Worm (Caenorhabditis elegans) whole organism, midembryonic: ENCODE measurements around the gene lips-13.

ENCODE experiments used
- T22C8.4 ChIP-seq: fragments of 200-800 bp; sonication (Bioruptor generic); IDR thresholded peaks from 2 replicates; pipeline ENCODE4 v1.3.6; 2022; ENCODE audit warnings: missing genetic modification characterization, missing compliant biosample characterization
- cog-1 ChIP-seq: sonication (generic microtip); optimal IDR thresholded peaks from 2 replicates; lab custom pipeline; 2016; ENCODE audit warnings: missing genetic modification characterization, missing compliant biosample characterization
- flt-1 ChIP-seq: fragments of 200-800 bp; sonication (Bioruptor generic); IDR thresholded peaks from 2 replicates; pipeline ENCODE4 v1.3.6; 2022; ENCODE audit warnings: missing genetic modification characterization, missing compliant biosample characterization
- klf-2 ChIP-seq: fragments of 200-800 bp; sonication (Bioruptor generic); conservative IDR thresholded peaks from 2 replicates; pipeline ENCODE4 v1.3.6; 2022; ENCODE audit warnings: missing genetic modification reagents, missing genetic modification characterization, missing compliant biosample characterization
- med-1 ChIP-seq: sonication (generic microtip); optimal IDR thresholded peaks from 2 replicates; lab custom pipeline; 2017; ENCODE audit warnings: missing genetic modification characterization, mild to moderate bottlenecking, missing compliant biosample characterization, antibody characterized with exemption, missing genetic modification reagents; ENCODE audit not compliant: insufficient read depth
- ref-1 ChIP-seq: fragments of 200-800 bp; sonication (Bioruptor generic); conservative IDR thresholded peaks from 2 replicates; pipeline ENCODE4 v1.3.6; 2022; ENCODE audit warnings: missing genetic modification reagents, missing genetic modification characterization, missing compliant biosample characterization
- tab-1 ChIP-seq: fragments of 200-800 bp; sonication (Bioruptor generic); IDR thresholded peaks from 2 replicates; pipeline ENCODE4 v1.3.6; 2022; ENCODE audit warnings: missing genetic modification characterization, missing compliant biosample characterization
- ztf-23 ChIP-seq: fragments of 200-800 bp; sonication (Bioruptor generic); IDR thresholded peaks from 2 replicates; pipeline ENCODE4 v1.3.6; 2022; ENCODE audit warnings: missing genetic modification reagents, missing genetic modification characterization, missing compliant biosample characterization
- ztf-29 ChIP-seq: fragments of 200-800 bp; sonication (Bioruptor generic); IDR thresholded peaks from 2 replicates; pipeline ENCODE4 v1.3.6; 2022; ENCODE audit warnings: missing genetic modification reagents, missing genetic modification characterization, missing compliant biosample characterization

Gene lips-13

ce11 chrII:1117992-1118729 lies at the start of gene lips-13:
lips-13 (minus strand) TSS chrII:1118042.
- TF ChIP-seq med-1 (GFP tag; lab: Kevin White, UChicago) (no peak), klf-2 (GFP tag; lab: Robert Waterston, UW) (no peak), flt-1 (GFP tag; lab: Robert Waterston, UW) (no peak), cog-1 (tag; lab: Kevin White, UChicago) (no peak), tab-1 (no peak), ztf-23 (no peak), T22C8.4 (GFP tag; lab: Robert Waterston, UW) (no peak), ztf-29 (GFP tag; lab: Robert Waterston, UW) (no peak), ref-1 (GFP tag; lab: Robert Waterston, UW) (no peak)

ce11 chrII:1163275-1163674 lies 45.4 kb upstream of the lips-13 start, which contains the start of gene T23F4.2:
T23F4.2 (plus strand) TSS chrII:1163575.
- TF ChIP-seq T22C8.4 (GFP tag; lab: Robert Waterston, UW) (no peak), tab-1 (no peak), ztf-29 (GFP tag; lab: Robert Waterston, UW) (no peak), ref-1 (GFP tag; lab: Robert Waterston, UW) (no peak), klf-2 (GFP tag; lab: Robert Waterston, UW) (no peak), ztf-23 (no peak), med-1 (GFP tag; lab: Kevin White, UChicago) (no peak), cog-1 (tag; lab: Kevin White, UChicago) (no peak), flt-1 (GFP tag; lab: Robert Waterston, UW) (no peak)

- TF ChIP-seq ztf-29 (GFP tag; lab: Robert Waterston, UW) (no peak), T22C8.4 (GFP tag; lab: Robert Waterston, UW) (no peak), med-1 (GFP tag; lab: Kevin White, UChicago) (no peak), flt-1 (GFP tag; lab: Robert Waterston, UW) (no peak), cog-1 (tag; lab: Kevin White, UChicago) (no peak), tab-1 (no peak), ref-1 (GFP tag; lab: Robert Waterston, UW) (no peak), ztf-23 (no peak), klf-2 (GFP tag; lab: Robert Waterston, UW) (no peak)
Observed at ce11 chrII:1159718-1160117, 41.9 kb upstream of the lips-13 start.

- TF ChIP-seq tab-1 = no peak
- TF ChIP-seq cog-1 (tag; lab: Kevin White, UChicago) = no peak
- no peak for TF ChIP-seq flt-1 (GFP tag; lab: Robert Waterston, UW)
- no peak for TF ChIP-seq med-1 (GFP tag; lab: Kevin White, UChicago)
- TF ChIP-seq T22C8.4 (GFP tag; lab: Robert Waterston, UW) = no peak
- TF ChIP-seq klf-2 (GFP tag; lab: Robert Waterston, UW) = no peak
- TF ChIP-seq ref-1 (GFP tag; lab: Robert Waterston, UW) = no peak
- no peak for TF ChIP-seq ztf-29 (GFP tag; lab: Robert Waterston, UW)
- no peak for TF ChIP-seq ztf-23
Observed at ce11 chrII:1157135-1157534, 39.3 kb upstream of the lips-13 start.

- TF ChIP-seq klf-2 (GFP tag; lab: Robert Waterston, UW) = no peak
- no peak for TF ChIP-seq cog-1 (tag; lab: Kevin White, UChicago)
Observed at ce11 chrII:1153299-1153698, 35.5 kb upstream of the lips-13 start.

ce11 chrII:1152732-1153131 lies 34.9 kb upstream of the lips-13 start:
- TF ChIP-seq flt-1 (GFP tag; lab: Robert Waterston, UW) (no peak), ztf-23 (no peak), T22C8.4 (GFP tag; lab: Robert Waterston, UW) (no peak), cog-1 (tag; lab: Kevin White, UChicago) (no peak), ref-1 (GFP tag; lab: Robert Waterston, UW) (no peak), tab-1 (no peak), med-1 (GFP tag; lab: Kevin White, UChicago) (no peak), ztf-29 (GFP tag; lab: Robert Waterston, UW) (no peak), klf-2 (GFP tag; lab: Robert Waterston, UW) (no peak)

ce11 chrII:1151810-1152209 lies 34.0 kb upstream of the lips-13 start:
- TF ChIP-seq ref-1 (GFP tag; lab: Robert Waterston, UW) = no peak
- no peak for TF ChIP-seq med-1 (GFP tag; lab: Kevin White, UChicago)
- TF ChIP-seq ztf-29 (GFP tag; lab: Robert Waterston, UW) = no peak
- TF ChIP-seq tab-1 = no peak
- TF ChIP-seq flt-1 (GFP tag; lab: Robert Waterston, UW) = no peak
- TF ChIP-seq cog-1 (tag; lab: Kevin White, UChicago) = no peak
- TF ChIP-seq T22C8.4 (GFP tag; lab: Robert Waterston, UW) = no peak

- TF ChIP-seq ztf-29 (GFP tag; lab: Robert Waterston, UW) (no peak), T22C8.4 (GFP tag; lab: Robert Waterston, UW) (no peak), tab-1 (no peak), ztf-23 (no peak), cog-1 (tag; lab: Kevin White, UChicago) (no peak), flt-1 (GFP tag; lab: Robert Waterston, UW) (no peak), klf-2 (GFP tag; lab: Robert Waterston, UW) (no peak), ref-1 (GFP tag; lab: Robert Waterston, UW) (no peak), med-1 (GFP tag; lab: Kevin White, UChicago) (no peak)
Observed at ce11 chrII:1149390-1149789, 31.5 kb upstream of the lips-13 start.

ce11 chrII:1143173-1143738 lies 25.4 kb upstream of the lips-13 start:
- TF ChIP-seq ref-1 (GFP tag; lab: Robert Waterston, UW) = no peak
- no peak for TF ChIP-seq klf-2 (GFP tag; lab: Robert Waterston, UW)
- TF ChIP-seq tab-1 = no peak
- TF ChIP-seq cog-1 (tag; lab: Kevin White, UChicago) = no peak
- no peak for TF ChIP-seq ztf-23
- TF ChIP-seq flt-1 (GFP tag; lab: Robert Waterston, UW) = no peak
- no peak for TF ChIP-seq T22C8.4 (GFP tag; lab: Robert Waterston, UW)
